Worm (Caenorhabditis elegans) whole organism, late embryonic: Measurements from ENCODE around the gene pms-2.

Experiments
- C08G9.2 ChIP-seq: sonication (generic microtip); optimal IDR thresholded peaks from 2 replicates; lab custom pipeline; 2016; ENCODE audit warnings: mild to moderate bottlenecking, missing genetic modification characterization, moderate library complexity, missing compliant biosample characterization
- C38D4.7 ChIP-seq: fragments of 200-800 bp; sonication (Bioruptor generic); optimal IDR thresholded peaks from 2 replicates; lab custom pipeline; 2018; ENCODE audit warnings: mild to moderate bottlenecking, missing genetic modification characterization, moderate library complexity, missing compliant biosample characterization
- ahr-1 ChIP-seq: sonication (generic microtip); optimal IDR thresholded peaks from 2 replicates; lab custom pipeline; 2016; ENCODE audit warnings: missing genetic modification characterization, missing compliant biosample characterization
- ama-1 ChIP-seq: fragments of 150-350 bp; optimal IDR thresholded peaks from 2 replicates; lab custom pipeline; 2014
- ceh-34 ChIP-seq: sonication (generic microtip); optimal IDR thresholded peaks from 2 replicates; lab custom pipeline; 2016; ENCODE audit warnings: mild to moderate bottlenecking, missing genetic modification characterization, missing compliant biosample characterization
- dmd-4 ChIP-seq: sonication (generic microtip); optimal IDR thresholded peaks from 2 replicates; lab custom pipeline; 2016; ENCODE audit warnings: borderline replicate concordance, missing genetic modification characterization, missing compliant biosample characterization
- elt-2 ChIP-seq: sonication (generic microtip); optimal IDR thresholded peaks from 2 replicates; lab custom pipeline; 2016; ENCODE audit warnings: missing genetic modification reagents, missing genetic modification characterization, missing compliant biosample characterization
- elt-4 ChIP-seq: sonication (generic microtip); optimal IDR thresholded peaks from 2 replicates; lab custom pipeline; 2016; ENCODE audit warnings: missing genetic modification characterization, missing compliant biosample characterization
- fkh-10 ChIP-seq: fragments of 150-350 bp; optimal IDR thresholded peaks from 2 replicates; lab custom pipeline; 2014; ENCODE audit warnings: missing biosample characterization, missing genetic modification reagents, missing genetic modification characterization
- nfya-1 ChIP-seq: sonication (generic microtip); optimal IDR thresholded peaks from 2 replicates; lab custom pipeline; 2017; ENCODE audit warnings: missing genetic modification characterization, mild to moderate bottlenecking, missing compliant biosample characterization, antibody characterized with exemption, moderate library complexity
- nhr-232 ChIP-seq: sonication (generic microtip); optimal IDR thresholded peaks from 2 replicates; lab custom pipeline; 2016; ENCODE audit warnings: missing genetic modification characterization, missing compliant biosample characterization
- tbx-2 ChIP-seq: sonication (generic microtip); optimal IDR thresholded peaks from 2 replicates; lab custom pipeline; 2016; ENCODE audit warnings: missing genetic modification characterization, missing compliant biosample characterization

- TF ChIP-seq ama-1 (lab: Kevin White, UChicago) (no peak), ceh-34 (no peak), nhr-232 (no peak), tbx-2 (tag; lab: Kevin White, UChicago) (no peak), ahr-1 (tag; lab: Kevin White, UChicago) (no peak), fkh-10 (GFP tag; lab: Kevin White, UChicago) (no peak), C38D4.7 (no peak), C08G9.2 (tag; lab: Kevin White, UChicago) (no peak), elt-4 (no peak), dmd-4 (tag; lab: Kevin White, UChicago) (no peak), elt-2 (tag; lab: Kevin White, UChicago) (no peak), nfya-1 (no peak)
Observed at ce11 chrV:11616813-11617212, 46.4 kb upstream of the pms-2 start.
